Fruit fly (Drosophila melanogaster) Kc167 (cell line): ENCODE results near the gene nompC.

Experiments
- Myc ChIP-seq: fragments of >200 bp; optimal IDR thresholded peaks from 2 replicates; lab custom pipeline; 2017; ENCODE audit warnings: missing external identifiers
- Sin3A ChIP-seq: fragments of >200 bp; optimal IDR thresholded peaks from 2 replicates; lab custom pipeline; 2018; ENCODE audit warnings: missing external identifiers
- h ChIP-seq: fragments of >200 bp; optimal IDR thresholded peaks from 3 replicates; lab custom pipeline; 2018; ENCODE audit warnings: missing external identifiers
- insv ChIP-seq: fragments of >200 bp; optimal IDR thresholded peaks from 3 replicates; lab custom pipeline; 2018; ENCODE audit warnings: missing external identifiers
- psq ChIP-seq: fragments of >200 bp; optimal IDR thresholded peaks from 2 replicates; lab custom pipeline; 2017; ENCODE audit warnings: missing external identifiers
- ttk ChIP-seq: sonication (Bioruptor generic); optimal IDR thresholded peaks from 2 replicates; lab custom pipeline; 2017; ENCODE audit warnings: missing external identifiers

nompC gene

dm6 chr2L:5304367-5304766, 41.6 kb upstream of the nompC start:
- TF ChIP-seq Myc (lab: Kevin White, UChicago) (no peak), insv (lab: Kevin White, UChicago) (no peak), h (no peak), psq (no peak), Sin3A (lab: Kevin White, UChicago) (no peak), ttk (lab: Kevin White, UChicago) (no peak)

- no peak for TF ChIP-seq psq
- no peak for TF ChIP-seq ttk (lab: Kevin White, UChicago)
- no peak for TF ChIP-seq Sin3A (lab: Kevin White, UChicago)
- no peak for TF ChIP-seq Myc (lab: Kevin White, UChicago)
Measured at dm6 chr2L:5305240-5305875, 40.6 kb upstream of the nompC start.

- TF ChIP-seq psq (no peak), h (no peak), Myc (lab: Kevin White, UChicago) (no peak), ttk (lab: Kevin White, UChicago) (no peak), Sin3A (lab: Kevin White, UChicago) (no peak), insv (lab: Kevin White, UChicago) (no peak)
Measured at dm6 chr2L:5306373-5306997, 39.5 kb upstream of the nompC start.

dm6 chr2L:5309369-5309768, 36.6 kb upstream of the nompC start:
- TF ChIP-seq ttk (lab: Kevin White, UChicago) (no peak), insv (lab: Kevin White, UChicago) (no peak), Sin3A (lab: Kevin White, UChicago) (no peak), psq (no peak)

- no peak for TF ChIP-seq Sin3A (lab: Kevin White, UChicago)
- TF ChIP-seq insv (lab: Kevin White, UChicago): no peak
- no peak for TF ChIP-seq ttk (lab: Kevin White, UChicago)
- no peak for TF ChIP-seq Myc (lab: Kevin White, UChicago)
- TF ChIP-seq psq: no peak
- TF ChIP-seq h: no peak
Measured at dm6 chr2L:5314630-5315159, 31.3 kb upstream of the nompC start, which contains the start of gene CG14024. Gene CG14024, minus strand, starts transcription at chr2L:5314895.

- TF ChIP-seq Sin3A (lab: Kevin White, UChicago) (no peak), Myc (lab: Kevin White, UChicago) (no peak), h (no peak), ttk (lab: Kevin White, UChicago) (no peak), psq (no peak), insv (lab: Kevin White, UChicago) (no peak)
Measured at dm6 chr2L:5320063-5320462, 25.9 kb upstream of the nompC start.

- no peak for TF ChIP-seq insv (lab: Kevin White, UChicago)
- no peak for TF ChIP-seq h
- no peak for TF ChIP-seq Sin3A (lab: Kevin White, UChicago)
- no peak for TF ChIP-seq psq
- TF ChIP-seq ttk (lab: Kevin White, UChicago): no peak
Measured at dm6 chr2L:5321014-5321413, 25.0 kb upstream of the nompC start.

- TF ChIP-seq Sin3A (lab: Kevin White, UChicago) (no peak), ttk (lab: Kevin White, UChicago) (no peak), insv (lab: Kevin White, UChicago) (no peak)
Measured at dm6 chr2L:5324958-5325850, 20.8 kb upstream of the nompC start.

dm6 chr2L:5326414-5327265, 19.4 kb upstream of the nompC start, which contains the start of the genes Ncoa6 and cype:
Gene Ncoa6, minus strand, starts transcription at chr2L:5326683.
Gene cype, plus strand, starts transcription at chr2L:5327227.
- TF ChIP-seq Myc (lab: Kevin White, UChicago): no peak
- TF ChIP-seq insv (lab: Kevin White, UChicago): no peak
- TF ChIP-seq psq: no peak
- TF ChIP-seq ttk (lab: Kevin White, UChicago): no peak
- no peak for TF ChIP-seq Sin3A (lab: Kevin White, UChicago)
- TF ChIP-seq h: no peak

- TF ChIP-seq insv (lab: Kevin White, UChicago) (no peak), ttk (lab: Kevin White, UChicago) (no peak), h (no peak), Myc (lab: Kevin White, UChicago) (no peak)
Measured at dm6 chr2L:5327266-5327621, 18.8 kb upstream of the nompC start.

dm6 chr2L:5328829-5329499, 17.0 kb upstream of the nompC start, which contains the start of gene CG14022:
Gene CG14022, minus strand, starts transcription at chr2L:5328879.
- TF ChIP-seq insv (lab: Kevin White, UChicago) (no peak), Myc (lab: Kevin White, UChicago) (no peak), Sin3A (lab: Kevin White, UChicago) (no peak), h (no peak), psq (no peak), ttk (lab: Kevin White, UChicago) (no peak)
